Worm (Caenorhabditis elegans) whole organism, early embryonic: ENCODE measurements around the gene art-1.

ENCODE experiments used
- B0310.2 ChIP-seq: sonication (generic microtip); optimal IDR thresholded peaks from 2 replicates; lab custom pipeline; 2016; ENCODE audit warnings: mild to moderate bottlenecking, missing genetic modification characterization, missing compliant biosample characterization
- F13C5.2 ChIP-seq: sonication (generic microtip); optimal IDR thresholded peaks from 2 replicates; lab custom pipeline; 2017; ENCODE audit warnings: mild to moderate bottlenecking, missing genetic modification characterization, inconsistent platforms, missing compliant biosample characterization
- aly-1 ChIP-seq: sonication (generic microtip); optimal IDR thresholded peaks from 2 replicates; lab custom pipeline; 2016; ENCODE audit warnings: missing genetic modification characterization, missing compliant biosample characterization
- ama-1 ChIP-seq: fragments of 150-350 bp; optimal IDR thresholded peaks from 2 replicates; lab custom pipeline; 2014
- ceh-13 ChIP-seq: fragments of 200-800 bp; sonication (Bioruptor generic); optimal IDR thresholded peaks from 2 replicates; lab custom pipeline; 2018; ENCODE audit warnings: mild to moderate bottlenecking, missing genetic modification characterization, missing compliant biosample characterization
- ceh-36 ChIP-seq: sonication (generic microtip); optimal IDR thresholded peaks from 2 replicates; lab custom pipeline; 2016; ENCODE audit warnings: missing genetic modification characterization, inconsistent platforms, missing compliant biosample characterization
- ets-7 ChIP-seq: sonication (generic microtip); optimal IDR thresholded peaks from 2 replicates; lab custom pipeline; 2016; ENCODE audit warnings: missing genotype, missing genetic modification characterization, missing compliant biosample characterization
- flt-1 ChIP-seq: fragments of 200-800 bp; sonication (Bioruptor generic); IDR thresholded peaks from 2 replicates; pipeline ENCODE4 v1.3.6; 2022; ENCODE audit warnings: missing genetic modification characterization, missing compliant biosample characterization
- hmbx-1 ChIP-seq: sonication (generic microtip); optimal IDR thresholded peaks from 2 replicates; lab custom pipeline; 2016; ENCODE audit warnings: mild to moderate bottlenecking, missing genetic modification characterization, missing compliant biosample characterization
- hmg-4 ChIP-seq: fragments of 200-800 bp; sonication (Bioruptor generic); optimal IDR thresholded peaks from 2 replicates; lab custom pipeline; 2018; ENCODE audit warnings: mild to moderate bottlenecking, missing genetic modification characterization, missing compliant biosample characterization
- hnd-1 ChIP-seq: sonication (generic microtip); optimal IDR thresholded peaks from 2 replicates; lab custom pipeline; 2016; ENCODE audit warnings: missing genetic modification characterization, missing compliant biosample characterization
- pes-1 ChIP-seq: fragments of 200-800 bp; sonication (Bioruptor generic); IDR thresholded peaks from 2 replicates; pipeline ENCODE4 v1.3.6; 2022; ENCODE audit warnings: missing genetic modification reagents, missing genetic modification characterization, missing compliant biosample characterization
- scrt-1 ChIP-seq: fragments of 200-800 bp; sonication (Bioruptor generic); IDR thresholded peaks from 2 replicates; pipeline ENCODE4 v1.3.6; 2022; ENCODE audit warnings: missing genetic modification characterization, missing compliant biosample characterization
- sea-1 ChIP-seq: fragments of 200-800 bp; sonication (Bioruptor generic); conservative IDR thresholded peaks from 2 replicates; pipeline ENCODE4 v1.3.6; 2022; ENCODE audit warnings: missing genetic modification characterization, missing compliant biosample characterization
- tbx-11 ChIP-seq: fragments of 200-800 bp; sonication (Bioruptor generic); IDR thresholded peaks from 2 replicates; pipeline ENCODE4 v1.3.6; 2022; ENCODE audit warnings: missing genetic modification characterization, missing compliant biosample characterization
- tbx-37 ChIP-seq: fragments of 200-800 bp; sonication (Bioruptor generic); conservative IDR thresholded peaks from 2 replicates; pipeline ENCODE4 v1.3.6; 2022; ENCODE audit warnings: missing genetic modification reagents, missing genetic modification characterization, missing compliant biosample characterization
- tra-4 ChIP-seq: sonication (generic microtip); optimal IDR thresholded peaks from 2 replicates; lab custom pipeline; 2017; ENCODE audit warnings: missing genetic modification characterization, missing compliant biosample characterization

The art-1 gene

ce11 chrII:6934729-6935128 is 37.3 kb downstream of the art-1 start:
- TF ChIP-seq tbx-37: no peak
- TF ChIP-seq tbx-11: no peak
- no peak for TF ChIP-seq scrt-1
- TF ChIP-seq ets-7 (tag; lab: Kevin White, UChicago): no peak
- TF ChIP-seq tra-4: no peak
- no peak for TF ChIP-seq pes-1
- no peak for TF ChIP-seq sea-1 (GFP tag; lab: Robert Waterston, UW)
- TF ChIP-seq flt-1 (GFP tag; lab: Robert Waterston, UW): no peak
- TF ChIP-seq ama-1 (lab: Kevin White, UChicago): no peak
- no peak for TF ChIP-seq B0310.2
- TF ChIP-seq ceh-13 (GFP tag; lab: Kevin White, UChicago): no peak
- no peak for TF ChIP-seq aly-1
- TF ChIP-seq ceh-36 (tag; lab: Kevin White, UChicago): no peak
- no peak for TF ChIP-seq hmbx-1 (tag; lab: Kevin White, UChicago)
- no peak for TF ChIP-seq hmg-4 (GFP tag; lab: Kevin White, UChicago)
- TF ChIP-seq hnd-1 (tag; lab: Kevin White, UChicago): no peak

- no peak for TF ChIP-seq hmbx-1 (tag; lab: Kevin White, UChicago)
- TF ChIP-seq tbx-11: no peak
- TF ChIP-seq F13C5.2 (tag; lab: Kevin White, UChicago): no peak
- no peak for TF ChIP-seq B0310.2
- TF ChIP-seq ama-1 (lab: Kevin White, UChicago): no peak
- no peak for TF ChIP-seq tra-4
- TF ChIP-seq aly-1: no peak
- TF ChIP-seq tbx-37: no peak
- no peak for TF ChIP-seq ceh-36 (tag; lab: Kevin White, UChicago)
- TF ChIP-seq sea-1 (GFP tag; lab: Robert Waterston, UW): no peak
These were observed 39.1 kb downstream of the art-1 start for ce11 chrII:6932978-6933377.

ce11 chrII:6930072-6930471 is 42.0 kb downstream of the art-1 start:
- no peak for TF ChIP-seq tra-4
- TF ChIP-seq hmbx-1 (tag; lab: Kevin White, UChicago): no peak
- no peak for TF ChIP-seq ceh-13 (GFP tag; lab: Kevin White, UChicago)
- no peak for TF ChIP-seq tbx-11
- TF ChIP-seq flt-1 (GFP tag; lab: Robert Waterston, UW): no peak
- TF ChIP-seq ceh-36 (tag; lab: Kevin White, UChicago): no peak
- no peak for TF ChIP-seq ama-1 (lab: Kevin White, UChicago)
- TF ChIP-seq hmg-4 (GFP tag; lab: Kevin White, UChicago): no peak
- no peak for TF ChIP-seq B0310.2
- TF ChIP-seq ets-7 (tag; lab: Kevin White, UChicago): no peak
- TF ChIP-seq sea-1 (GFP tag; lab: Robert Waterston, UW): no peak

ce11 chrII:6928416-6928815 is 43.6 kb downstream of the art-1 start, which contains the start of gene flcn-1:
TSS of gene flcn-1 (plus strand) at chrII:6928763.
- no peak for TF ChIP-seq ets-7 (tag; lab: Kevin White, UChicago)
- no peak for TF ChIP-seq hmg-4 (GFP tag; lab: Kevin White, UChicago)
- no peak for TF ChIP-seq hnd-1 (tag; lab: Kevin White, UChicago)
- TF ChIP-seq aly-1: no peak
- no peak for TF ChIP-seq sea-1 (GFP tag; lab: Robert Waterston, UW)
- no peak for TF ChIP-seq F13C5.2 (tag; lab: Kevin White, UChicago)
- TF ChIP-seq tbx-37: no peak
- TF ChIP-seq tbx-11: no peak
- no peak for TF ChIP-seq pes-1

ce11 chrII:6927603-6928002 is 44.4 kb downstream of the art-1 start, which contains the start of gene F22D3.4:
TSS of gene F22D3.4 (minus strand) at chrII:6927603.
- TF ChIP-seq ets-7 (tag; lab: Kevin White, UChicago) (no peak), sea-1 (GFP tag; lab: Robert Waterston, UW) (no peak), ceh-36 (tag; lab: Kevin White, UChicago) (no peak), F13C5.2 (tag; lab: Kevin White, UChicago) (no peak), hnd-1 (tag; lab: Kevin White, UChicago) (no peak), tra-4 (no peak), aly-1 (no peak), B0310.2 (no peak), ama-1 (lab: Kevin White, UChicago) (no peak), hmbx-1 (tag; lab: Kevin White, UChicago) (no peak), tbx-11 (no peak), pes-1 (no peak), ceh-13 (GFP tag; lab: Kevin White, UChicago) (no peak), scrt-1 (no peak), hmg-4 (GFP tag; lab: Kevin White, UChicago) (no peak), tbx-37 (no peak), flt-1 (GFP tag; lab: Robert Waterston, UW) (no peak)

- TF ChIP-seq tbx-37 (no peak), F13C5.2 (tag; lab: Kevin White, UChicago) (no peak), tra-4 (no peak)
These were observed 45.0 kb downstream of the art-1 start for ce11 chrII:6927034-6927433.

ce11 chrII:6926488-6926887 is 45.5 kb downstream of the art-1 start:
- TF ChIP-seq pes-1 (no peak), scrt-1 (no peak), sea-1 (GFP tag; lab: Robert Waterston, UW) (no peak), B0310.2 (no peak), ceh-36 (tag; lab: Kevin White, UChicago) (no peak), tbx-11 (no peak), ets-7 (tag; lab: Kevin White, UChicago) (no peak), hmg-4 (GFP tag; lab: Kevin White, UChicago) (no peak), tbx-37 (no peak), flt-1 (GFP tag; lab: Robert Waterston, UW) (no peak), ceh-13 (GFP tag; lab: Kevin White, UChicago) (no peak), F13C5.2 (tag; lab: Kevin White, UChicago) (no peak), aly-1 (no peak), ama-1 (lab: Kevin White, UChicago) (no peak)

ce11 chrII:6926054-6926453 is 46.0 kb downstream of the art-1 start:
- no peak for TF ChIP-seq ama-1 (lab: Kevin White, UChicago)
- TF ChIP-seq B0310.2: no peak
- TF ChIP-seq ceh-36 (tag; lab: Kevin White, UChicago): no peak
- TF ChIP-seq ets-7 (tag; lab: Kevin White, UChicago): no peak
